Worm (Caenorhabditis elegans): ENCODE data around the gene pdf-1.

The pdf-1 gene

DNA sequence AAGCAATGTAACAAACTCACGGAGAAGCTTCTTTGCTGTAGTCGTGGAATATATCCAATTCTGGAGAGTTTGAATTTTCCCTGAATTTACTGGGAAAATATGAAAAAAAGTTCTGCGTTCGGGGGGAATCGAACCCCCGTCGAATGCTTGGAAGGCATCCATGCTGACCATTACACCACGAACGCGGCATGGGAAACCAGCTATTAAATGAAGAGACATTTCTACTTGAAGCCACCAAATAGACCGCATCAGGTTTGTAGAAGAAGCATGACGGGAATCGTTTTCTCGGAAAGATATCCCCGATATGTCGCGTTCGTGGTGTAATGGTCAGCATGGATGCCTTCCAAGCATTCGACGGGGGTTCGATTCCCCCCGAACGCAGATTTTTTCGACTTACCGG is 23.8 kb downstream of the pdf-1 start:
- peak; percentile 57; the same call in 1 of the 2 replicates for TF ChIP-seq ceh-44 (GFP tag; IDR thresholded peaks at IDR 0.05)
- TF ChIP-seq nhr-102 (tag; optimal IDR thresholded peaks at IDR 0.05): peak; percentile 49
- no peak for TF ChIP-seq mdt-29 (GFP tag; IDR thresholded peaks at IDR 0.05)
- peak; percentile 71 for TF ChIP-seq vab-7 (GFP tag; IDR thresholded peaks at IDR 0.05)
- TF ChIP-seq Y105C5A.15 (GFP tag; IDR thresholded peaks at IDR 0.05): peak; percentile 79; the same call in 1 of the 2 replicates
- TF ChIP-seq F44E2.7 (GFP tag; IDR thresholded peaks at IDR 0.05): 0 out of 2 replicates have a peak, but pooled peaks have one; percentile 55
- peak; percentile 60 for TF ChIP-seq mes-2 (tag; optimal IDR thresholded peaks at IDR 0.05; ENCODE audit: poor library complexity, severe bottlenecking)
- no peak for TF ChIP-seq ceh-62 (tag; optimal IDR thresholded peaks at IDR 0.05)
- TF ChIP-seq zfp-3 (GFP tag; conservative IDR thresholded peaks at IDR 0.05): 0 out of 2 replicates have a peak, but pooled peaks have one; percentile 26
- TF ChIP-seq ces-1 (GFP tag; optimal IDR thresholded peaks at IDR 0.05): no peak
- TF ChIP-seq lin-29 (GFP tag; IDR thresholded peaks at IDR 0.05): 0 out of 2 replicates have a peak, but pooled peaks have one; percentile 25
- no peak for TF ChIP-seq unc-39 (tag; optimal IDR thresholded peaks at IDR 0.05)
- TF ChIP-seq madf-5 (GFP tag; IDR thresholded peaks at IDR 0.05): peak; percentile 28 to 86; a peak in 2 of 4 replicates
- no peak for TF ChIP-seq lin-15B (tag; optimal IDR thresholded peaks at IDR 0.05)
- peak; percentile 86 for TF ChIP-seq arid-1 (GFP tag; conservative IDR thresholded peaks at IDR 0.05)
- TF ChIP-seq dpl-1 (GFP tag; optimal IDR thresholded peaks at IDR 0.05): peak; percentile 9
- TF ChIP-seq nhr-41 (GFP tag; IDR thresholded peaks at IDR 0.05): no peak
- TF ChIP-seq ceh-28 (tag; optimal IDR thresholded peaks at IDR 0.05): no peak
- TF ChIP-seq spr-3 (GFP tag; optimal IDR thresholded peaks at IDR 0.05): peak; percentile 19
- peak; percentile 73 for TF ChIP-seq F26F4.8 (GFP tag; conservative IDR thresholded peaks at IDR 0.05)
- TF ChIP-seq Y48G9A.11 (GFP tag; IDR thresholded peaks at IDR 0.05): peak; percentile 64
- TF ChIP-seq R02D3.7 (tag; optimal IDR thresholded peaks at IDR 0.05): no peak
- TF ChIP-seq madf-9 (GFP tag; conservative IDR thresholded peaks at IDR 0.05): peak; percentile 80
- peak in 1 of 2 experiments; percentile 40 for TF ChIP-seq mdl-1 (tag; optimal IDR thresholded peaks at IDR 0.05)
- no peak for TF ChIP-seq jun-1 (tag; optimal IDR thresholded peaks at IDR 0.05)
- peak; percentile 46 for TF ChIP-seq mep-1 (tag; optimal IDR thresholded peaks at IDR 0.05)
- TF ChIP-seq ceh-32 (tag; optimal IDR thresholded peaks at IDR 0.05; ENCODE audit: poor library complexity): no peak
- peak; percentile 66; the same call in 1 of the 2 replicates for TF ChIP-seq pha-4 (GFP tag; IDR thresholded peaks at IDR 0.05)
- no peak for TF ChIP-seq pha-4 (tag; optimal IDR thresholded peaks at IDR 0.05)
- TF ChIP-seq spr-1 (tag; optimal IDR thresholded peaks at IDR 0.05): no peak
- peak; percentile 77 for TF ChIP-seq tra-1 (GFP tag; IDR thresholded peaks at IDR 0.05)
- TF ChIP-seq zfp-2 (tag; optimal IDR thresholded peaks at IDR 0.05): peak; percentile 24
- TF ChIP-seq F10B5.3 (tag; optimal IDR thresholded peaks at IDR 0.05): peak; percentile 16
- TF ChIP-seq hmg-1.1 (GFP tag; IDR thresholded peaks at IDR 0.05): peak; percentile 70
- peak; percentile 63 for TF ChIP-seq Y5F2A.4 (GFP tag; optimal IDR thresholded peaks at IDR 0.05)
- peak; percentile 77 for TF ChIP-seq snpc-1.2 (GFP tag; IDR thresholded peaks at IDR 0.05)
- peak; percentile 84 for TF ChIP-seq egl-43 (GFP tag; IDR thresholded peaks at IDR 0.05)
- TF ChIP-seq duxl-1 (tag; optimal IDR thresholded peaks at IDR 0.05; ENCODE audit: poor library complexity): peak; percentile 25
- peak; percentile 73; the same call in 1 of the 2 replicates for TF ChIP-seq ctbp-1 (GFP tag; IDR thresholded peaks at IDR 0.05)
- peak; percentile 56 for TF ChIP-seq nhr-25 (tag; optimal IDR thresholded peaks at IDR 0.05; ENCODE audit: borderline replicate concordance, insufficient read depth)
- TF ChIP-seq lin-38 (GFP tag; IDR thresholded peaks at IDR 0.05): peak; percentile 78
- TF ChIP-seq lim-7 (GFP tag; IDR thresholded peaks at IDR 0.05): peak; percentile 87
- peak; percentile 43 for TF ChIP-seq hlh-30 (tag; optimal IDR thresholded peaks at IDR 0.05; ENCODE audit: insufficient read depth)
- TF ChIP-seq zip-2 (tag; optimal IDR thresholded peaks at IDR 0.05): peak; percentile 66
- peak; percentile 81 for TF ChIP-seq dmd-8 (GFP tag; IDR thresholded peaks at IDR 0.05)
- TF ChIP-seq nhr-48 (tag; optimal IDR thresholded peaks at IDR 0.05): peak; percentile 45
- TF ChIP-seq T26A8.4 (GFP tag; IDR thresholded peaks at IDR 0.05): peak; percentile 80
- peak; percentile 46 for TF ChIP-seq lin-13 (GFP tag; optimal IDR thresholded peaks at IDR 0.05)
- TF ChIP-seq hlh-11 (tag; optimal IDR thresholded peaks at IDR 0.05): peak; percentile 29

Measured in whole organism, L4 larva.